Worm (Caenorhabditis elegans) whole organism, young adult: ENCODE results near the gene F56F10.2.

Experiments used
- F57A8.1 ChIP-seq: fragments of 200-800 bp; sonication (Bioruptor generic); optimal IDR thresholded peaks from 2 replicates; lab custom pipeline; 2018; ENCODE audit warnings: mild to moderate bottlenecking, missing genetic modification characterization, moderate library complexity, missing compliant biosample characterization
- F57C9.4 ChIP-seq: sonication (generic microtip); optimal IDR thresholded peaks from 2 replicates; lab custom pipeline; 2017; ENCODE audit warnings: mild to moderate bottlenecking, missing genetic modification characterization, missing compliant biosample characterization
- ama-1 ChIP-seq, 3 experiments: fragments of 150-350 bp in 1 of 3; sonication (generic microtip) in 2 of 3; optimal IDR thresholded peaks; 2 replicates each; lab custom pipeline; 2014 to 2018; ENCODE audit warnings: missing biosample characterization in 2 of 3, missing genetic modification characterization in 2 of 3, missing genetic modification reagents in 2 of 3
- ceh-27 ChIP-seq: fragments of 200-800 bp; sonication (Bioruptor generic); optimal IDR thresholded peaks from 2 replicates; lab custom pipeline; 2018; ENCODE audit warnings: mild to moderate bottlenecking, missing genetic modification characterization, moderate library complexity, missing compliant biosample characterization
- hrde-1 ChIP-seq: sonication (generic microtip); optimal IDR thresholded peaks from 2 replicates; lab custom pipeline; 2016; ENCODE audit warnings: missing genetic modification characterization, mild to moderate bottlenecking, missing compliant biosample characterization, moderate library complexity, missing genotype, missing genetic modification reagents, borderline replicate concordance
- nhr-179 ChIP-seq: sonication (generic microtip); optimal IDR thresholded peaks from 2 replicates; lab custom pipeline; 2016; ENCODE audit warnings: mild to moderate bottlenecking, missing genetic modification characterization, missing compliant biosample characterization
- pha-4 ChIP-seq: fragments of 150-350 bp; sonication (generic microtip); optimal IDR thresholded peaks from 2 replicates; lab custom pipeline; 2014; ENCODE audit warnings: missing biosample characterization, missing genetic modification reagents, missing genetic modification characterization
- snpc-4 ChIP-seq, 5 experiments: fragments of 150-350 bp in 1 of 5; sonication (generic microtip) in 4 of 5; optimal IDR thresholded peaks; 2 replicates each; lab custom pipeline; 2014 to 2018; ENCODE audit warnings: missing genetic modification characterization in 5 of 5, missing biosample characterization in 3 of 5, antibody characterized with exemption in 2 of 5, mild to moderate bottlenecking in 2 of 5, missing compliant biosample characterization in 2 of 5, missing genotype in 2 of 5, moderate library complexity in 2 of 5, missing genetic modification reagents in 1 of 5
- sptf-2 ChIP-seq: fragments of 200-800 bp; sonication (Bioruptor generic); optimal IDR thresholded peaks from 2 replicates; lab custom pipeline; 2018; ENCODE audit warnings: mild to moderate bottlenecking, missing genetic modification characterization, missing compliant biosample characterization
- ztf-28 ChIP-seq: fragments of 200-800 bp; sonication (Bioruptor generic); IDR thresholded peaks from 2 replicates; pipeline ENCODE4 v1.3.6; 2022; ENCODE audit warnings: missing genetic modification reagents, missing genetic modification characterization, missing compliant biosample characterization

DNA sequence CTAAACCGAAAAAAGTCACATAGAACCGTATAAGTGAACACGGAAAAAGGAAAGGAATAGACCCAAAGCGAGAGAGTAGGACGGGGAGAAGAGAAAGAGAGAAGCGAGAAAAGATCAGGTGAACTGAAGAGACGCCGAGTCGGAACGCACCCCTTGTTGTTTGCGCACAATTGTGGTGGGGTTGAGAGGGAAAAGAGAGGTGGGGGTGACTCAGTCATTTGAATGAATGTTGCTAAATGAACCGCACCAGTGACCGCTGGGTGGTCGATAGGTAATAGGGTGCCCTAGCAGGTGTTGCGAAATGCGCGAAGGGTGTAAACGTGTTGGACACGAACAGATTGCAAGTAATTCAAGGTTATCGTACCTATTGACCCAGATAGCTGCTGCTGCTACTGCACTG is 11.6 kb downstream of the F56F10.2 start, which contains the start of gene lgl-1:
- TF ChIP-seq pha-4 (tag; lab: Kevin White, UChicago): no peak
- no peak for TF ChIP-seq nhr-179
- TF ChIP-seq ceh-27 (GFP tag; lab: Kevin White, UChicago): no peak
- TF ChIP-seq ama-1 (optimal IDR thresholded peaks at IDR 0.05; lab: Kevin White, UChicago): no peak
- no peak for TF ChIP-seq ama-1 (GFP tag; optimal IDR thresholded peaks at IDR 0.05; lab: Kevin White, UChicago)
- no peak for TF ChIP-seq sptf-2
- TF ChIP-seq F57C9.4 (tag; lab: Kevin White, UChicago): no peak
- no peak for TF ChIP-seq snpc-4 (GFP tag; optimal IDR thresholded peaks at IDR 0.05; lab: Kevin White, UChicago)
- TF ChIP-seq snpc-4 (tag; optimal IDR thresholded peaks at IDR 0.05; lab: Kevin White, UChicago): no peak
- TF ChIP-seq hrde-1: no peak
- no peak for TF ChIP-seq ztf-28 (GFP tag; lab: Robert Waterston, UW)
- no peak for TF ChIP-seq F57A8.1 (GFP tag; lab: Kevin White, UChicago)
